Fruit fly (Drosophila melanogaster): ENCODE data around the gene CG5793.

CG5793 gene

DNA sequence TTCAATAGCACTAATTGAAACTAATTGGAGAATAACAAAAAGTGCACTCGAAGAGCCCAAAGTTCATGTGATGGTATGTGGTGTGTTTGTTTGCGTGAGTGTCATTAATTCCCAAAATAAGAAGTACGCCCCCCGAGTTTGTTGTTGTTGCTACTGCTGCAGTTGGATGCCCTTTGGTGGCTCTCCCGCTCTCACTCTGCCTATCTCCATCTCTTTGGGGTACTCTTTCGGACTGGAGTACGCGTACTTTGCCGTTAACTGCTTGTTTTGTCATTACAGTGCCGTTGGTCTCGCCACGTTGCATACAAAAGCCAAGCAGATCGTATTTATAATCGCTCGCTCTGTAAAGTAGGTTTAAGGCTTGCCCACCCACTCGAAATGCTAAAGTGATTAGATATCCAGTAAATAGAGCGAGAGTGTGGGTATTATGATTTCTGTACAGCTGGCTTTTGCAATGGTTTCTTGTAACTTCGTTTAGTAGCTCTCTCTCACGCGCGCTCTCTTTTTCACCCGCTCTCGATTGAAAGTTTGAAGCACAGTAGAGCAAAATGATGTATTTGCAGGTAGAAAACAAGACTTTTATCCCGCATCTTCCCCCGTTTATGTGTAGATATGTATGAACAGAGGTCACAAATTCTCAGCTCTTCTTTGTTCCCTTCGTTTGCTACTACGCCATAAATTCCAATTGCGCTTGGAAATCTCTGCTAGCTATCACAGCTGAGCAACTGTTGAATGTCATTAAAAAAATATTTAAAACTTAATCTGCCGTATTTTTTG is 15.2 kb upstream of the CG5793 start (continued):
- TF ChIP-seq CG11762 (GFP tag; optimal IDR thresholded peaks at IDR 0.05; ENCODE audit: insufficient read depth) = peak; percentile 10
- peak in 1 of 2 experiments; percentile 37 for TF ChIP-seq ss (GFP tag; optimal IDR thresholded peaks at IDR 0.05)
- TF ChIP-seq Smox (GFP tag; optimal IDR thresholded peaks at IDR 0.05) = peak; percentile 54
- TF ChIP-seq spab (GFP tag; optimal IDR thresholded peaks at IDR 0.05) = no peak
- TF ChIP-seq Sox102F (GFP tag; optimal IDR thresholded peaks at IDR 0.05) = peak; percentile 68
- peak; percentile 7 for TF ChIP-seq CG8632 (GFP tag; optimal IDR thresholded peaks at IDR 0.05)
- peak; percentile 5 for TF ChIP-seq CG16779 (tag; optimal IDR thresholded peaks at IDR 0.05)
- TF ChIP-seq CG3919 (GFP tag; optimal IDR thresholded peaks at IDR 0.05) = peak; percentile 49
- TF ChIP-seq CG11902 (GFP tag; optimal IDR thresholded peaks at IDR 0.05) = peak; percentile 0
- peak; percentile 49 for TF ChIP-seq Sox15 (GFP tag; optimal IDR thresholded peaks at IDR 0.05)
- peak; percentile 6 for TF ChIP-seq Blimp-1 (GFP tag; optimal IDR thresholded peaks at IDR 0.05)
- no peak for TF ChIP-seq Ets21C (GFP tag; optimal IDR thresholded peaks at IDR 0.05)
- TF ChIP-seq Met (GFP tag; optimal IDR thresholded peaks at IDR 0.05) = peak; percentile 71
- TF ChIP-seq vri (GFP tag; optimal IDR thresholded peaks at IDR 0.05) = no peak

DNA sequence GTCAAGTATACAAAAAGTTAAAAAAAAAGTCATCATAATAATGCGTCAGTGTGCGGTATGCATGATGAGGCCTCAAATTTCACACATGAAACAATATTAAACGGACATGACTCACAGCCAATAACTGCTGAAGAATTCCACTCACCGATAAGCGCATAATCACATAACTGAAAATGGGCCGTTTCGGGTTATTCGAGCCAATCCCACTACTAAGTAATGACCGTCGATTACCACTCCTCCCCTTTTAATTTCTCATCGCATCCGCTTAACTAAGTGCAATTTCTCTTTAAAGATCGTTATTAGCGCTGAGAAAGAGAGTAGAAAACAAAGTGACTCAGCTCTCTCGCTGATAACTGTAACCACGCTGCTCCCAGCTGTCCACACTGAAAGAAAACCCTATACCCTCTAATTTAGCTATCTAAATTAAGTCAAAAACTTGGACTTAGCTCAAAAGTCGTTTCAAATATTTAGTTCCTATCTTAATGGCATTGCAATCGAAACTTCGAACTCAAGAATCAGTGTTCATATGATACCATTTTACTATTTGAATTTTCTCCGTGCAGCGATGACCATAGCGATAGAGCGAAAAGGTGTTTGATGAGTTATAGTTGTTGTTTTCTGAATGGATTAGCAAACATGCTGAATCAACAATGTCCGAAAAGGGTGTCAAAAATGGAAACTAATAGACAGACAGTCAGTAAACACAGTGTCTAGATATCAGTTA is 14.5 kb upstream of the CG5793 start:
- TF ChIP-seq Ets21C (GFP tag; optimal IDR thresholded peaks at IDR 0.05) (no peak), acj6 (GFP tag; optimal IDR thresholded peaks at IDR 0.05) (peak; percentile 76), Lpt (GFP tag; optimal IDR thresholded peaks at IDR 0.05) (peak; percentile 64), CG1621 (tag; optimal IDR thresholded peaks at IDR 0.05) (peak; percentile 57), CG3919 (GFP tag; optimal IDR thresholded peaks at IDR 0.05) (no peak), CG6276 (GFP tag; optimal IDR thresholded peaks at IDR 0.05) (no peak), CG10669 (GFP tag; optimal IDR thresholded peaks at IDR 0.05) (no peak), ss (GFP tag; optimal IDR thresholded peaks at IDR 0.05) (no peak), CG32006 (GFP tag; optimal IDR thresholded peaks at IDR 0.05) (peak; percentile 84), lz (GFP tag; optimal IDR thresholded peaks at IDR 0.05) (peak; percentile 63), Smox (GFP tag; optimal IDR thresholded peaks at IDR 0.05) (no peak), topi (GFP tag; optimal IDR thresholded peaks at IDR 0.05) (peak; percentile 53), Eip75B (GFP tag; optimal IDR thresholded peaks at IDR 0.05) (peak; percentile 76), CG8319 (GFP tag; optimal IDR thresholded peaks at IDR 0.05) (peak; percentile 28), Eip78C (GFP tag) (peak; percentile 95), esn (GFP tag; optimal IDR thresholded peaks at IDR 0.05) (peak; percentile 70), achi (GFP tag; optimal IDR thresholded peaks at IDR 0.05) (peak; percentile 75), Eip93F (GFP tag; optimal IDR thresholded peaks at IDR 0.05) (no peak), Hr38 (GFP tag; optimal IDR thresholded peaks at IDR 0.05) (no peak), vri (GFP tag; optimal IDR thresholded peaks at IDR 0.05) (peak; percentile 67), dac (GFP tag; optimal IDR thresholded peaks at IDR 0.05) (peak; percentile 52), CG16779 (tag; optimal IDR thresholded peaks at IDR 0.05) (no peak), salr (GFP tag; optimal IDR thresholded peaks at IDR 0.05) (peak; percentile 51 to 66), CG6854 (GFP tag; optimal IDR thresholded peaks at IDR 0.05) (no peak), fd59A (GFP tag; optimal IDR thresholded peaks at IDR 0.05) (peak; percentile 6), CG9139 (GFP tag; optimal IDR thresholded peaks at IDR 0.05) (no peak), Gug (GFP tag; IDR thresholded peaks at IDR 0.05) (peak; percentile 67), CG10631 (GFP tag; optimal IDR thresholded peaks at IDR 0.05) (peak; percentile 50), CG3032 (tag; optimal IDR thresholded peaks at IDR 0.05) (peak; percentile 63), svp (GFP tag) (peak; percentile 81), Sox15 (GFP tag; optimal IDR thresholded peaks at IDR 0.05) (peak; percentile 51), pdm3 (GFP tag; optimal IDR thresholded peaks at IDR 0.05) (no peak), CG6792 (GFP tag; optimal IDR thresholded peaks at IDR 0.05) (peak; percentile 66), eg (GFP tag; IDR thresholded peaks at IDR 0.05) (peak; percentile 89), fkh (GFP tag; optimal IDR thresholded peaks at IDR 0.05) (peak; percentile 96), OdsH (GFP tag; optimal IDR thresholded peaks at IDR 0.05) (peak; percentile 83), CG34406 (GFP tag; optimal IDR thresholded peaks at IDR 0.05) (peak; percentile 64), Ets96B (tag; optimal IDR thresholded peaks at IDR 0.05) (peak; percentile 65), CG15336 (GFP tag; IDR thresholded peaks at IDR 0.05) (peak; percentile 93), Hr4 (GFP tag; optimal IDR thresholded peaks at IDR 0.05) (peak; percentile 91)

Data from whole organism, prepupa.